Worm (Caenorhabditis elegans) whole organism, L3 larva: ENCODE results near the gene C16C10.1.

Experiments
- aly-2 ChIP-seq: fragments of 150-350 bp; optimal IDR thresholded peaks from 2 replicates; lab custom pipeline; 2014; ENCODE audit warnings: missing biosample characterization, missing genetic modification characterization
- elt-3 ChIP-seq, 3 experiments: fragments of 150-350 bp in 1 of 3; sonication (generic microtip) in 2 of 3; optimal IDR thresholded peaks; 2 replicates in 2 of 3; 4 replicates in 1 of 3; lab custom pipeline; 2014 to 2017; ENCODE audit warnings: missing biosample characterization in 3 of 3, missing genetic modification characterization in 3 of 3
- jun-1 ChIP-seq: fragments of 150-350 bp; optimal IDR thresholded peaks from 2 replicates; lab custom pipeline; 2014; ENCODE audit warnings: missing biosample characterization, missing genetic modification reagents, missing genetic modification characterization
- nhr-77 ChIP-seq: fragments of 150-350 bp; optimal IDR thresholded peaks from 2 replicates; lab custom pipeline; 2014; ENCODE audit warnings: missing biosample characterization, missing genetic modification characterization

- TF ChIP-seq jun-1 (no peak), nhr-77 (tag; lab: Kevin White, UChicago) (no peak), aly-2 (tag; lab: Kevin White, UChicago) (no peak), elt-3 (tag; optimal IDR thresholded peaks at IDR 0.05; lab: Kevin White, UChicago) (no peak)
Measured at ce11 chrIII:4172210-4172609, 9.0 kb downstream of the C16C10.1 start.
